Worm (Caenorhabditis elegans) whole organism, L4/young adult: Measurements from ENCODE around the gene twk-43.

Experiments
- W03F9.2 ChIP-seq: fragments of 150-350 bp; optimal IDR thresholded peaks from 2 replicates; lab custom pipeline; 2014; ENCODE audit warnings: missing biosample characterization, missing genetic modification characterization
- dao-5 ChIP-seq: sonication (generic microtip); optimal IDR thresholded peaks from 2 replicates; lab custom pipeline; 2016; ENCODE audit warnings: missing genotype, missing genetic modification characterization, moderate library complexity, missing compliant biosample characterization
- him-1 ChIP-seq: sonication (generic microtip); optimal IDR thresholded peaks from 2 replicates; lab custom pipeline; 2016; ENCODE audit warnings: missing genotype, missing genetic modification reagents, missing genetic modification characterization, missing compliant biosample characterization

- TF ChIP-seq W03F9.2 (no peak), him-1 (tag; lab: Kevin White, UChicago) (no peak), dao-5 (tag; lab: Kevin White, UChicago) (no peak)
These were observed 5.7 kb downstream of the twk-43 start for ce11 chrV:13351773-13352172.
